Worm (Caenorhabditis elegans) whole organism, L3 larva: ENCODE results near the gene clec-2.
"Not testable (repeated sequence)": the region's sequence is repeated elsewhere in the genome, so short reads cannot be mapped to it uniquely, and the experiment has no call there.

Experiments used
- ZK546.5 ChIP-seq: sonication (generic microtip); optimal IDR thresholded peaks from 2 replicates; lab custom pipeline; 2017; ENCODE audit warnings: missing biosample characterization, missing genetic modification characterization
- aly-2 ChIP-seq: fragments of 150-350 bp; optimal IDR thresholded peaks from 2 replicates; lab custom pipeline; 2014; ENCODE audit warnings: missing biosample characterization, missing genetic modification characterization
- ama-1 ChIP-seq: fragments of 150-350 bp; optimal IDR thresholded peaks from 2 replicates; lab custom pipeline; 2018
- ceh-16 ChIP-seq: sonication (generic microtip); optimal IDR thresholded peaks from 2 replicates; lab custom pipeline; 2017; ENCODE audit warnings: missing biosample characterization, missing genetic modification characterization
- ceh-28 ChIP-seq: fragments of 150-350 bp; optimal IDR thresholded peaks from 2 replicates; lab custom pipeline; 2014; ENCODE audit warnings: missing biosample characterization, missing genetic modification reagents, missing genetic modification characterization
- ceh-82 ChIP-seq: fragments of 150-350 bp; optimal IDR thresholded peaks from 2 replicates; lab custom pipeline; 2014; ENCODE audit warnings: missing biosample characterization, missing genetic modification characterization
- ceh-9 ChIP-seq: sonication (generic microtip); optimal IDR thresholded peaks from 2 replicates; lab custom pipeline; 2018; ENCODE audit warnings: missing biosample characterization, missing genetic modification characterization
- daf-12 ChIP-seq: fragments of 150-350 bp; optimal IDR thresholded peaks from 2 replicates; lab custom pipeline; 2014; ENCODE audit warnings: missing biosample characterization, missing genetic modification reagents, missing genetic modification characterization
- egl-27 ChIP-seq: sonication (generic microtip); optimal IDR thresholded peaks from 4 replicates; lab custom pipeline; 2017; ENCODE audit warnings: missing biosample characterization, missing genetic modification reagents, missing genetic modification characterization
- egl-5 ChIP-seq: fragments of 150-350 bp; optimal IDR thresholded peaks from 2 replicates; lab custom pipeline; 2017; ENCODE audit warnings: missing biosample characterization, missing genetic modification reagents, missing genetic modification characterization, inconsistent platforms
- elt-2 ChIP-seq: sonication (generic microtip); optimal IDR thresholded peaks from 2 replicates; lab custom pipeline; 2016; ENCODE audit warnings: missing genetic modification reagents, mild to moderate bottlenecking, missing genetic modification characterization, missing compliant biosample characterization
- eor-1 ChIP-seq, 2 experiments: fragments of 150-350 bp; optimal IDR thresholded peaks; 2 replicates each; lab custom pipeline; 2014 to 2018; ENCODE audit warnings: missing biosample characterization in 2 of 2, missing genetic modification characterization in 2 of 2
- fkh-2 ChIP-seq: fragments of 150-350 bp; optimal IDR thresholded peaks from 2 replicates; lab custom pipeline; 2014; ENCODE audit warnings: missing biosample characterization, missing genetic modification reagents, missing genetic modification characterization
- fos-1 ChIP-seq: fragments of 150-350 bp; optimal IDR thresholded peaks from 2 replicates; lab custom pipeline; 2014; ENCODE audit warnings: missing biosample characterization, missing genetic modification characterization
- hmg-11 ChIP-seq: sonication (generic microtip); optimal IDR thresholded peaks from 2 replicates; lab custom pipeline; 2016; ENCODE audit warnings: missing genetic modification characterization, missing compliant biosample characterization
- jun-1 ChIP-seq: fragments of 150-350 bp; optimal IDR thresholded peaks from 2 replicates; lab custom pipeline; 2014; ENCODE audit warnings: missing biosample characterization, missing genetic modification reagents, missing genetic modification characterization
- lin-15B ChIP-seq: fragments of 150-350 bp; optimal IDR thresholded peaks from 2 replicates; lab custom pipeline; 2014; ENCODE audit warnings: missing biosample characterization, missing genetic modification characterization
- lin-39 ChIP-seq: fragments of 150-350 bp; optimal IDR thresholded peaks from 2 replicates; lab custom pipeline; 2018; ENCODE audit warnings: missing biosample characterization, missing genetic modification reagents, missing genetic modification characterization
- lsy-12 ChIP-seq: sonication (generic microtip); optimal IDR thresholded peaks from 2 replicates; lab custom pipeline; 2016; ENCODE audit warnings: mild to moderate bottlenecking, missing genetic modification characterization, missing compliant biosample characterization
- mdl-1 ChIP-seq: fragments of 150-350 bp; optimal IDR thresholded peaks from 2 replicates; lab custom pipeline; 2014; ENCODE audit warnings: missing biosample characterization, missing genetic modification characterization
- mml-1 ChIP-seq: fragments of 150-350 bp; sonication (generic microtip); optimal IDR thresholded peaks from 3 replicates; lab custom pipeline; 2014; ENCODE audit warnings: missing biosample characterization, missing genetic modification characterization
- nfya-1 ChIP-seq: sonication (generic microtip); optimal IDR thresholded peaks from 2 replicates; lab custom pipeline; 2017; ENCODE audit warnings: missing genetic modification characterization, mild to moderate bottlenecking, missing compliant biosample characterization, antibody characterized with exemption, moderate library complexity; ENCODE audit not compliant: insufficient read depth
- nhr-11 ChIP-seq: fragments of 150-350 bp; optimal IDR thresholded peaks from 2 replicates; lab custom pipeline; 2014; ENCODE audit warnings: missing biosample characterization, missing genetic modification characterization
- nhr-12 ChIP-seq: fragments of 150-350 bp; optimal IDR thresholded peaks from 2 replicates; lab custom pipeline; 2014; ENCODE audit warnings: missing biosample characterization, missing genetic modification characterization
- nhr-237 ChIP-seq: fragments of 150-350 bp; optimal IDR thresholded peaks from 2 replicates; lab custom pipeline; 2014; ENCODE audit warnings: missing biosample characterization, missing genetic modification characterization
- nhr-25 ChIP-seq: sonication (generic microtip); optimal IDR thresholded peaks from 2 replicates; lab custom pipeline; 2017; ENCODE audit warnings: missing biosample characterization, missing genetic modification characterization
- nhr-43 ChIP-seq: sonication (generic microtip); optimal IDR thresholded peaks from 2 replicates; lab custom pipeline; 2016; ENCODE audit warnings: mild to moderate bottlenecking, missing genetic modification characterization, missing compliant biosample characterization; ENCODE audit not compliant: poor library complexity, severe bottlenecking
- nhr-76 ChIP-seq: fragments of 150-350 bp; sonication (generic microtip); optimal IDR thresholded peaks from 5 replicates; lab custom pipeline; 2014; ENCODE audit warnings: missing biosample characterization, missing genetic modification characterization
- nhr-77 ChIP-seq: fragments of 150-350 bp; optimal IDR thresholded peaks from 2 replicates; lab custom pipeline; 2014; ENCODE audit warnings: missing biosample characterization, missing genetic modification characterization
- pha-4 ChIP-seq: fragments of 150-350 bp; optimal IDR thresholded peaks from 2 replicates; lab custom pipeline; 2014; ENCODE audit warnings: missing biosample characterization, missing genetic modification reagents, missing genetic modification characterization
- pqm-1 ChIP-seq: fragments of 150-350 bp; optimal IDR thresholded peaks from 2 replicates; lab custom pipeline; 2017; ENCODE audit warnings: missing biosample characterization, missing genetic modification characterization, inconsistent platforms
- sea-2 ChIP-seq: fragments of 150-350 bp; sonication (generic microtip); optimal IDR thresholded peaks from 4 replicates; lab custom pipeline; 2014; ENCODE audit warnings: missing biosample characterization, missing genetic modification reagents, missing genetic modification characterization
- skn-1 ChIP-seq: fragments of 150-350 bp; optimal IDR thresholded peaks from 2 replicates; lab custom pipeline; 2014; ENCODE audit warnings: missing biosample characterization, missing genetic modification characterization
- snpc-4 ChIP-seq: fragments of 150-350 bp; optimal IDR thresholded peaks from 2 replicates; lab custom pipeline; 2014; ENCODE audit warnings: missing biosample characterization, missing genetic modification characterization
- tbx-2 ChIP-seq: sonication (generic microtip); optimal IDR thresholded peaks from 2 replicates; lab custom pipeline; 2016; ENCODE audit warnings: mild to moderate bottlenecking, missing genetic modification characterization, missing compliant biosample characterization
- unc-62 ChIP-seq: fragments of 150-350 bp; sonication (generic microtip); optimal IDR thresholded peaks from 4 replicates; lab custom pipeline; 2014; ENCODE audit warnings: missing biosample characterization, missing genetic modification reagents, missing genetic modification characterization
- ztf-11 ChIP-seq: fragments of 150-350 bp; optimal IDR thresholded peaks from 2 replicates; lab custom pipeline; 2014; ENCODE audit warnings: missing biosample characterization, missing genetic modification characterization
- ztf-4 ChIP-seq: fragments of 150-350 bp; optimal IDR thresholded peaks from 2 replicates; lab custom pipeline; 2014; ENCODE audit warnings: missing biosample characterization, missing genetic modification characterization

The clec-2 gene

DNA sequence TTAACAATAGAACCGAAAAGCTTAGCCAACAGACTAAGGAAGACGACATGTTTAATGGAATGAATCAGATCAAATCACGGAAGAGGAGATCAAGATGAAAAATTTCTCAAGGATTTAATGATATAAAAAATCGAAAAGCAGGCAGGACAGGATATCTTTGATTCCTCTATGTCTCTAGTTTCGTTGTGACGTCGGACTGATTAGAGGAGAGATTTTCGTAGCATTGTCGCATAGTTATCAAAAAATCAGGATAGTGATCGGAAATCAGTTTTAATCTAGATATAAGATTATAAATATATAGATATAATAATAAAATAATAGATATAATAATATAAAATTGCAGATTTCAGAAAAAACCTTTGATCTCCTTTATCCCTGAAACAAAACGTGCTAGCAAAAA lies 20.1 kb upstream of the clec-2 start, which contains the start of gene B0454.8:
Gene B0454.8, minus strand, starts transcription at position 101 of the 400 bp plus-strand sequence.
- TF ChIP-seq nhr-11 (tag; lab: Kevin White, UChicago) (no peak), egl-5 (no peak), fkh-2 (no peak), ztf-4 (no peak), nhr-237 (tag; lab: Kevin White, UChicago) (no peak), skn-1 (tag; lab: Kevin White, UChicago) (no peak), pha-4 (tag; lab: Kevin White, UChicago) (no peak), ceh-82 (tag; lab: Kevin White, UChicago) (no peak), ama-1 (no peak)

DNA sequence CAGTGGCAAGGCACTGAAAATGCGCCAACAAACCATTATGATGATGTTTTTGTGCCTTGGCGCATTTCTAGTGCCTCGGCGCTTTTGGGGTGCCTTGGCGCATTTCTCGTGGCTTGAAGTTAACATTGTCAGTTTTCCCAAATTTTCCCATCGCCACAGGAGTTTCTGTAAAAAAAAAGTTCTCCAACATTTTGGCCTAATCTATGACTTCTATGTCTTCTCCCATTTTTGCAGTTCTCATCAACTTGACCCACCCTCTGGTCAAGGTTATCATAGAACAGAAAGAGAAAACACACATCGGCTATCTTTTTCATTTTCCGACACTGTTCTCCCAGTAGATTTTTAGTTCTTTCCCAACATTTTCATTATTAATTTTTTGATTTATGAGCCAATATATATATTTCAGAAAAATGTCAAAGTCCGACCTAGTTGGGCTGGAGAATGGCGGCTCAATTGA lies 15.2 kb upstream of the clec-2 start, which contains the start of the genes B0454.26 and B0454.5:
Gene B0454.26, minus strand, starts transcription at position 101 of the 457 bp plus-strand sequence.
Gene B0454.5, plus strand, starts transcription at position 407 of the 457 bp plus-strand sequence.
- TF ChIP-seq egl-5 (no peak), jun-1 (no peak), pha-4 (tag; lab: Kevin White, UChicago) (no peak), mml-1 (tag; lab: Kevin White, UChicago) (no peak), aly-2 (no peak), tbx-2 (no peak), sea-2 (GFP tag; lab: Kevin White, UChicago) (no peak)

DNA sequence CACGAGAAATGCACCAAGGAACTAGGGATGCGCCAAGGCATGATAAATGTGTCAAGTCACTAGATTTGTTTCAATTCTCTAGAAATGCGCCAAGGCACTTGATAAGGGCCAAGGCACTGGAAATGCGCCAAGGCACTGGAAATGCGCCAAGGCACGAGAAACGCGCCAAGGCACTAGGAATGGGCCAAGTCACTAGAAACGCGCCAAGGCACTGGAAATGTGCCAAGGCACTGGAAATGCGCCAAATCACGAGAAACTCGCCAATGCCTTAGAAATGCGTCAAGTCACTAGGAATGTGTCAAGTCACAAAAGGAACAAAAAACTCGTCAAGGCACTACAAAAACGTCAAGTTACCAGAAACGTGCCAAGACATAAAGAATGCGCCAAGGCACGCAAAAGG lies 13.1 kb upstream of the clec-2 start:
- TF ChIP-seq fos-1 (no peak), eor-1 (tag; optimal IDR thresholded peaks at IDR 0.05; lab: Kevin White, UChicago) (no peak), elt-2 (tag; lab: Kevin White, UChicago) (no peak), mdl-1 (tag; lab: Kevin White, UChicago) (no peak), snpc-4 (tag; lab: Kevin White, UChicago) (no peak), nhr-76 (tag; lab: Kevin White, UChicago) (no peak), ceh-16 (tag; lab: Kevin White, UChicago) (no peak), hmg-11 (tag; lab: Kevin White, UChicago) (no peak), nhr-43 (tag; lab: Kevin White, UChicago) (no peak), ceh-9 (tag; lab: Kevin White, UChicago) (no peak), ZK546.5 (tag; lab: Kevin White, UChicago) (no peak), lsy-12 (tag; lab: Kevin White, UChicago) (no peak), lin-15B (tag; lab: Kevin White, UChicago) (no peak), nfya-1 (tag; lab: Kevin White, UChicago) (no peak), lin-39 (tag; lab: Kevin White, UChicago) (no peak)

DNA sequence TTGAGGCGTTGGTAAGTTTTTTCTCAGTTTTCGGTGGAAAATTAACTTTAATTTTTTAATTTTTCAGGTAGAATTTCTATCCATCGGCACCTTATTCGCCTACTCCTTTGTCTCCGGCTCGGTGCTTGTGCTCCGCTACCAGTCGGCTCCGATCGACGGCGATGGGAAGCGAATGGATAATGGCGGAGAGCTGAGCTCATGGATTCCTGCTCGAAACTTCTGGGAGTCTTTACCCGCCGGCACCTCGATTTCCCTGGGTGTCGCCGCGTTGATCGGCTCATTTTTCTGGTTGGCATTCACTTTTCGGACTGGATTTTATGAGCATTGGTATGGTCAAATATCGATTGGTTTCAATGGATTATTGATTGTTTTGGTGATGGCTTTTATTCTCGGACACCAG lies 11.7 kb upstream of the clec-2 start:
- TF ChIP-seq skn-1 (tag; lab: Kevin White, UChicago) (no peak), nhr-237 (tag; lab: Kevin White, UChicago) (no peak), fos-1 (no peak), ceh-16 (tag; lab: Kevin White, UChicago) (no peak), ztf-11 (tag; lab: Kevin White, UChicago) (no peak), pqm-1 (tag; lab: Kevin White, UChicago) (no peak), aly-2 (no peak), nhr-12 (tag; lab: Kevin White, UChicago) (no peak)

DNA sequence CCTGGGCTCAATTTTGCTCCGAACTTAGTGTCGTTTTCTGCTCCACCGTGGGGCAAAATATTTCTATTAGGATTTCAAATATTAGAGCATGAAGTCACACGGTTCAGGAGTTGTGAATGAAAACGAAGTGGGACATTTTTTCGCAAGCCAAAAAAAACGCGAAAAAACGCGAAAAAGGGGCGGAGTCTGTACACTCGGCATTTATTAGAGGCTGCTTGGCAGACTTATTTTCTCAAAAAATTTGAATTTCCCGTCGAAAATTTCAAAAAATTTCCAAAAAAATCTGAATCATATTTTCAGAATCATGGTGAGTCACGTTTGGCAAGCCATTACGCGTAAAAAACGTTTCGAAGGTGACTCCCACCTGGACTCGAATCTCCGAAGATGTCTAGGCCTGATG lies 9.2 kb upstream of the clec-2 start, which contains the start of gene B0454.6:
Gene B0454.6, plus strand, starts transcription at position 301 of the 400 bp plus-strand sequence.
- TF ChIP-seq skn-1, ztf-11, mml-1 (tag; lab: Kevin White, UChicago): not testable (repeated sequence)

DNA sequence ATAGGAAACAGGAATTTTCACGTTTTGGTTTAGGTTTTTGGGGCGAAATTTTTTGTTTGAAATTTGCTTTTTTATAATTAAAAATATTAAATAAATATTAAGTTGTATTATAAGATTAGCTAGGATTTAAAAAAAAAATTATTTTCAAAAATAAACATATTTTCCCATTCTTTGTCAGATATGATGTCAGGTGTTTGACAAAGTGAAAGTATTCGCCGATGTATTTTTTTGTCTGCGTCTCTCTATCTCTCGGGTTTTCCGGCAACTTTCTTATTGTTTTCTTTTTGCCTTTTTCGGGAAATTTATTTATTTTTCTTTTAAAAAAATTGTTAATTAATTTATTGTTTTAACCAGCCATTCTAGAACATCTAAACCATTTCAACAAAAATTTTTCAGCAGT lies 7.2 kb upstream of the clec-2 start:
- TF ChIP-seq daf-12 (no peak), jun-1 (no peak), mml-1 (tag; lab: Kevin White, UChicago) (no peak), fkh-2 (no peak), sea-2 (GFP tag; lab: Kevin White, UChicago) (no peak), ceh-28 (tag; lab: Kevin White, UChicago) (no peak), pha-4 (tag; lab: Kevin White, UChicago) (no peak), nhr-25 (tag; lab: Kevin White, UChicago) (no peak), fos-1 (no peak), nhr-77 (no peak), elt-2 (tag; lab: Kevin White, UChicago) (no peak), tbx-2 (no peak), egl-27 (tag; lab: Kevin White, UChicago) (no peak), aly-2 (no peak), unc-62 (GFP tag; lab: Kevin White, UChicago) (no peak)
